Worm (Caenorhabditis elegans) whole organism, L4 larva: ENCODE results near the gene Y48A6B.7.
A peak's percentile ranks its signal among the peaks of the same experiment; 100 is the strongest.

Experiments
- D1046.2 ChIP-seq: fragments of 200-800 bp; sonication (Bioruptor generic); IDR thresholded peaks from 2 replicates; pipeline ENCODE4 v1.3.6; 2022; ENCODE audit warnings: missing genetic modification characterization, missing compliant biosample characterization
- F10B5.3 ChIP-seq: sonication (generic microtip); optimal IDR thresholded peaks from 2 replicates; lab custom pipeline; 2016; ENCODE audit warnings: mild to moderate bottlenecking, missing genetic modification characterization, missing compliant biosample characterization
- F26F4.8 ChIP-seq: fragments of 200-800 bp; sonication (Bioruptor generic); conservative IDR thresholded peaks from 2 replicates; pipeline ENCODE4 v1.3.6; 2022; ENCODE audit warnings: missing genetic modification characterization, missing compliant biosample characterization
- F44E2.7 ChIP-seq: fragments of 200-800 bp; sonication (Bioruptor generic); IDR thresholded peaks from 2 replicates; pipeline ENCODE4 v2.1.2; 2022; ENCODE audit warnings: missing genetic modification characterization, missing compliant biosample characterization
- R02D3.7 ChIP-seq: fragments of 150-350 bp; sonication (generic microtip); optimal IDR thresholded peaks from 3 replicates; lab custom pipeline; 2014; ENCODE audit warnings: missing biosample characterization, missing genetic modification characterization
- T20F7.1 ChIP-seq: fragments of 200-800 bp; sonication (Bioruptor generic); optimal IDR thresholded peaks from 2 replicates; lab custom pipeline; 2018; ENCODE audit warnings: mild to moderate bottlenecking, missing genetic modification characterization, missing compliant biosample characterization
- Y105C5A.15 ChIP-seq: fragments of 200-800 bp; sonication (Bioruptor generic); IDR thresholded peaks from 2 replicates; pipeline ENCODE4 v1.3.6; 2022; ENCODE audit warnings: missing genetic modification characterization, missing compliant biosample characterization
- ZK546.5 ChIP-seq, 2 experiments: sonication (generic microtip); optimal IDR thresholded peaks; 2 replicates each; lab custom pipeline; 2017; ENCODE audit warnings: missing biosample characterization in 2 of 2, missing genetic modification characterization in 2 of 2
- ceh-28 ChIP-seq: fragments of 150-350 bp; optimal IDR thresholded peaks from 2 replicates; lab custom pipeline; 2014; ENCODE audit warnings: missing biosample characterization, missing genetic modification reagents, missing genetic modification characterization
- ceh-32 ChIP-seq: sonication (generic microtip); optimal IDR thresholded peaks from 2 replicates; lab custom pipeline; 2016; ENCODE audit warnings: mild to moderate bottlenecking, missing genetic modification characterization, missing compliant biosample characterization; ENCODE audit not compliant: poor library complexity
- ceh-44 ChIP-seq: fragments of 200-800 bp; sonication (Bioruptor generic); IDR thresholded peaks from 2 replicates; pipeline ENCODE4 v1.3.6; 2022; ENCODE audit warnings: missing genetic modification reagents, missing genetic modification characterization, missing compliant biosample characterization
- ceh-62 ChIP-seq: sonication (generic microtip); optimal IDR thresholded peaks from 2 replicates; lab custom pipeline; 2017; ENCODE audit warnings: missing biosample characterization, missing genetic modification characterization
- ceh-82 ChIP-seq: sonication (generic microtip); optimal IDR thresholded peaks from 2 replicates; lab custom pipeline; 2017; ENCODE audit warnings: missing biosample characterization, missing genetic modification characterization
- cey-2 ChIP-seq: sonication (generic microtip); optimal IDR thresholded peaks from 3 replicates; lab custom pipeline; 2017; ENCODE audit warnings: missing genetic modification characterization, mild to moderate bottlenecking, missing compliant biosample characterization, antibody characterized with exemption, borderline replicate concordance; ENCODE audit not compliant: insufficient read depth
- daf-19 ChIP-seq: fragments of 200-800 bp; sonication (Bioruptor generic); conservative IDR thresholded peaks from 2 replicates; pipeline ENCODE4 v1.3.6; 2022; ENCODE audit warnings: missing genetic modification characterization, missing compliant biosample characterization
- daf-8 ChIP-seq: fragments of 200-800 bp; sonication (Bioruptor generic); IDR thresholded peaks from 2 replicates; pipeline ENCODE4 v1.3.6; 2022; ENCODE audit warnings: missing genetic modification characterization, missing compliant biosample characterization
- dmd-6 ChIP-seq: fragments of 200-800 bp; sonication (Bioruptor generic); IDR thresholded peaks from 2 replicates; pipeline ENCODE4 v1.3.6; 2022; ENCODE audit warnings: missing genetic modification reagents, missing genetic modification characterization, missing compliant biosample characterization
- duxl-1 ChIP-seq: sonication (generic microtip); optimal IDR thresholded peaks from 2 replicates; lab custom pipeline; 2016; ENCODE audit warnings: mild to moderate bottlenecking, missing genetic modification characterization, moderate library complexity, missing compliant biosample characterization; ENCODE audit not compliant: poor library complexity
- dve-1 ChIP-seq: sonication (generic microtip); optimal IDR thresholded peaks from 2 replicates; lab custom pipeline; 2017; ENCODE audit warnings: antibody characterized with exemption, mild to moderate bottlenecking, missing genetic modification characterization, missing compliant biosample characterization; ENCODE audit not compliant: insufficient read depth
- egl-27 ChIP-seq: sonication (generic microtip); optimal IDR thresholded peaks from 3 replicates; lab custom pipeline; 2017; ENCODE audit warnings: missing biosample characterization, missing genetic modification reagents, missing genetic modification characterization
- gei-8 ChIP-seq: fragments of 200-800 bp; sonication (Bioruptor generic); optimal IDR thresholded peaks from 2 replicates; lab custom pipeline; 2018; ENCODE audit warnings: mild to moderate bottlenecking, missing genetic modification characterization, missing compliant biosample characterization
- hif-1 ChIP-seq, 2 experiments: sonication (generic microtip); optimal IDR thresholded peaks; 2 replicates each; lab custom pipeline; 2016 to 2017; ENCODE audit warnings: missing compliant biosample characterization in 2 of 2, missing genetic modification characterization in 2 of 2, missing genetic modification reagents in 2 of 2, missing genotype in 2 of 2, mild to moderate bottlenecking in 1 of 2
- hlh-11 ChIP-seq: fragments of 200-800 bp; sonication (Bioruptor generic); optimal IDR thresholded peaks from 2 replicates; lab custom pipeline; 2018; ENCODE audit warnings: mild to moderate bottlenecking, missing genetic modification characterization, missing compliant biosample characterization
- hlh-30 ChIP-seq: sonication (generic microtip); optimal IDR thresholded peaks from 2 replicates; lab custom pipeline; 2017; ENCODE audit warnings: antibody characterized with exemption, mild to moderate bottlenecking, missing genetic modification characterization, missing compliant biosample characterization; ENCODE audit not compliant: insufficient read depth
- hmg-1.1 ChIP-seq: fragments of 200-800 bp; sonication (Bioruptor generic); IDR thresholded peaks from 2 replicates; pipeline ENCODE4 v1.3.6; 2022; ENCODE audit warnings: missing genetic modification reagents, missing genetic modification characterization, missing compliant biosample characterization
- jun-1 ChIP-seq: fragments of 150-350 bp; optimal IDR thresholded peaks from 2 replicates; lab custom pipeline; 2014; ENCODE audit warnings: missing biosample characterization, missing genetic modification reagents, missing genetic modification characterization
- lin-38 ChIP-seq: fragments of 200-800 bp; sonication (Bioruptor generic); IDR thresholded peaks from 2 replicates; pipeline ENCODE4 v1.3.6; 2022; ENCODE audit warnings: missing genetic modification reagents, missing genetic modification characterization, missing compliant biosample characterization
- lir-3 ChIP-seq: sonication (generic microtip); optimal IDR thresholded peaks from 2 replicates; lab custom pipeline; 2016; ENCODE audit warnings: mild to moderate bottlenecking, missing genetic modification characterization, missing compliant biosample characterization
- lsy-2 ChIP-seq, 2 experiments: fragments of 150-350 bp in 1 of 2; sonication (generic microtip) in 1 of 2; optimal IDR thresholded peaks; 2 replicates each; lab custom pipeline; 2014 to 2017; ENCODE audit warnings: missing biosample characterization in 2 of 2, missing genetic modification characterization in 2 of 2
- madf-5 ChIP-seq, 2 experiments: fragments of 200-800 bp; sonication (Bioruptor generic); IDR thresholded peaks; 2 replicates each; pipeline ENCODE4 v1.3.6; 2022; ENCODE audit warnings: missing compliant biosample characterization in 2 of 2, missing genetic modification characterization in 2 of 2
- mdt-29 ChIP-seq: fragments of 200-800 bp; sonication (Bioruptor generic); IDR thresholded peaks from 2 replicates; pipeline ENCODE4 v1.3.6; 2022; ENCODE audit warnings: missing genetic modification reagents, missing genetic modification characterization, missing compliant biosample characterization
- mep-1 ChIP-seq: fragments of 150-350 bp; sonication (generic microtip); optimal IDR thresholded peaks from 3 replicates; lab custom pipeline; 2014; ENCODE audit warnings: missing biosample characterization, missing genetic modification characterization
- mxl-3 ChIP-seq: fragments of 200-800 bp; sonication (Bioruptor generic); optimal IDR thresholded peaks from 2 replicates; lab custom pipeline; 2018; ENCODE audit warnings: mild to moderate bottlenecking, missing genetic modification characterization, missing compliant biosample characterization
- nhr-11 ChIP-seq: fragments of 150-350 bp; optimal IDR thresholded peaks from 2 replicates; lab custom pipeline; 2014; ENCODE audit warnings: missing biosample characterization, missing genetic modification characterization
- nhr-111 ChIP-seq: fragments of 200-800 bp; sonication (Bioruptor generic); optimal IDR thresholded peaks from 2 replicates; lab custom pipeline; 2018; ENCODE audit warnings: mild to moderate bottlenecking, missing genetic modification characterization, missing compliant biosample characterization
- nhr-41 ChIP-seq: fragments of 200-800 bp; sonication (Bioruptor generic); IDR thresholded peaks from 2 replicates; pipeline ENCODE4 v1.3.6; 2022; ENCODE audit warnings: missing genetic modification reagents, missing genetic modification characterization, missing compliant biosample characterization
- nhr-48 ChIP-seq: sonication (generic microtip); optimal IDR thresholded peaks from 2 replicates; lab custom pipeline; 2016; ENCODE audit warnings: mild to moderate bottlenecking, missing genetic modification characterization, missing compliant biosample characterization
- nhr-6 ChIP-seq: fragments of 150-350 bp; optimal IDR thresholded peaks from 2 replicates; lab custom pipeline; 2014; ENCODE audit warnings: missing biosample characterization, missing genetic modification characterization
- saeg-2 ChIP-seq: fragments of 200-800 bp; sonication (Bioruptor generic); IDR thresholded peaks from 2 replicates; pipeline ENCODE4 v1.3.6; 2022; ENCODE audit warnings: missing genetic modification reagents, missing genetic modification characterization, missing compliant biosample characterization
- sdz-12 ChIP-seq: fragments of 200-800 bp; sonication (Bioruptor generic); optimal IDR thresholded peaks from 2 replicates; lab custom pipeline; 2018; ENCODE audit warnings: mild to moderate bottlenecking, missing genetic modification characterization, missing compliant biosample characterization
- set-16 ChIP-seq: fragments of 200-800 bp; sonication (Bioruptor generic); IDR thresholded peaks from 2 replicates; pipeline ENCODE4 v1.3.6; 2022; ENCODE audit warnings: missing genetic modification reagents, missing genetic modification characterization, missing compliant biosample characterization
- skn-1 ChIP-seq: fragments of 150-350 bp; optimal IDR thresholded peaks from 2 replicates; lab custom pipeline; 2014; ENCODE audit warnings: missing biosample characterization, missing genetic modification characterization
- snpc-1.2 ChIP-seq: fragments of 200-800 bp; sonication (Bioruptor generic); IDR thresholded peaks from 2 replicates; pipeline ENCODE4 v1.3.6; 2022; ENCODE audit warnings: missing genetic modification reagents, missing genetic modification characterization, missing compliant biosample characterization
- spr-3 ChIP-seq: fragments of 200-800 bp; sonication (Bioruptor generic); optimal IDR thresholded peaks from 2 replicates; lab custom pipeline; 2018; ENCODE audit warnings: mild to moderate bottlenecking, missing genetic modification characterization, missing compliant biosample characterization
- tra-1 ChIP-seq: fragments of 200-800 bp; sonication (Bioruptor generic); IDR thresholded peaks from 2 replicates; pipeline ENCODE4 v1.3.6; 2022; ENCODE audit warnings: missing genetic modification reagents, missing genetic modification characterization, missing compliant biosample characterization
- unc-62 ChIP-seq, 3 experiments: fragments of 150-350 bp in 1 of 3; sonication (generic microtip); optimal IDR thresholded peaks in 2 of 3; peaks in 1 of 3; 1 replicate in 1 of 3; 2 replicates in 2 of 3; lab custom pipeline; 2014 to 2017; ENCODE audit warnings: missing biosample characterization in 3 of 3, missing genetic modification characterization in 3 of 3, missing genetic modification reagents in 3 of 3, missing genotype in 1 of 3
- zag-1 ChIP-seq: fragments of 150-350 bp; optimal IDR thresholded peaks from 2 replicates; lab custom pipeline; 2014; ENCODE audit warnings: missing biosample characterization, missing genetic modification characterization
- zip-11 ChIP-seq: fragments of 200-800 bp; sonication (Bioruptor generic); IDR thresholded peaks from 2 replicates; pipeline ENCODE4 v1.3.6; 2022; ENCODE audit warnings: missing genetic modification characterization, missing compliant biosample characterization
- ztf-11 ChIP-seq: fragments of 150-350 bp; optimal IDR thresholded peaks from 2 replicates; lab custom pipeline; 2014; ENCODE audit warnings: missing biosample characterization, missing genetic modification characterization

Gene Y48A6B.7

ce11 chrIII:11054532-11055265 lies 28.3 kb upstream of the Y48A6B.7 start (continued):
- TF ChIP-seq nhr-48 (tag; lab: Kevin White, UChicago) = peak; percentile 55
- TF ChIP-seq dve-1 (tag; lab: Kevin White, UChicago) = peak; percentile 71
- no peak for TF ChIP-seq ceh-28 (tag; lab: Kevin White, UChicago)
- no peak for TF ChIP-seq saeg-2
- TF ChIP-seq ceh-82 (tag; lab: Kevin White, UChicago) = no peak
- TF ChIP-seq sdz-12 = no peak
- TF ChIP-seq ZK546.5 (tag; optimal IDR thresholded peaks at IDR 0.05; lab: Kevin White, UChicago) = no peak
- TF ChIP-seq set-16 (GFP tag; lab: Robert Waterston, UW) = peak; percentile 69
- TF ChIP-seq F44E2.7 = no peak
- TF ChIP-seq nhr-111 (GFP tag; lab: Kevin White, UChicago) = no peak
- no peak for TF ChIP-seq egl-27 (tag; lab: Kevin White, UChicago)
- peak; percentile 19 for TF ChIP-seq ceh-32 (tag; lab: Kevin White, UChicago)
- no peak for TF ChIP-seq nhr-41
- TF ChIP-seq spr-3 (GFP tag; lab: Kevin White, UChicago) = no peak
- no peak for TF ChIP-seq daf-19 (GFP tag; lab: Robert Waterston, UW)
- TF ChIP-seq D1046.2 (GFP tag; lab: Robert Waterston, UW) = no peak
- TF ChIP-seq ceh-62 (tag; lab: Kevin White, UChicago) = no peak
- no peak for TF ChIP-seq gei-8 (GFP tag; lab: Kevin White, UChicago)
- peak in 1 of 2 experiments; percentile 67 for TF ChIP-seq lsy-2 (tag; optimal IDR thresholded peaks at IDR 0.05; lab: Kevin White, UChicago)
- peak; percentile 31 for TF ChIP-seq nhr-11 (tag; lab: Kevin White, UChicago)
- TF ChIP-seq unc-62 (GFP tag; optimal IDR thresholded peaks at IDR 0.05 in 1 of 2; lab: Kevin White, UChicago) = peak in 1 of 2 experiments; percentile 83
- no peak for TF ChIP-seq unc-62 (tag; optimal IDR thresholded peaks at IDR 0.05; lab: Kevin White, UChicago)
- no peak for TF ChIP-seq Y105C5A.15 (GFP tag; lab: Robert Waterston, UW)
- TF ChIP-seq dmd-6 (GFP tag; lab: Robert Waterston, UW) = peak; percentile 66
- peak in 1 of 2 experiments; percentile 50 for TF ChIP-seq hif-1 (tag; optimal IDR thresholded peaks at IDR 0.05; lab: Kevin White, UChicago)
- TF ChIP-seq ztf-11 (tag; lab: Kevin White, UChicago) = no peak
- no peak for TF ChIP-seq T20F7.1 (GFP tag; lab: Kevin White, UChicago)
- TF ChIP-seq F26F4.8 (GFP tag; lab: Robert Waterston, UW) = no peak
- peak; percentile 61 for TF ChIP-seq mxl-3 (GFP tag; lab: Kevin White, UChicago)
- TF ChIP-seq lir-3 = no peak
- no peak for TF ChIP-seq madf-5 (GFP tag; IDR thresholded peaks at IDR 0.05; lab: Robert Waterston, UW)
- no peak for TF ChIP-seq zip-11 (GFP tag; lab: Robert Waterston, UW)
- no peak for TF ChIP-seq cey-2
- no peak for TF ChIP-seq F10B5.3 (tag; lab: Kevin White, UChicago)
- TF ChIP-seq hlh-11 (tag; lab: Kevin White, UChicago) = peak; percentile 91
- peak; percentile 88 for TF ChIP-seq hlh-30 (tag; lab: Kevin White, UChicago)
- no peak for TF ChIP-seq zag-1 (tag; lab: Kevin White, UChicago)
- TF ChIP-seq lin-38 (GFP tag; lab: Robert Waterston, UW) = peak; percentile 52
- no peak for TF ChIP-seq nhr-6 (tag; lab: Kevin White, UChicago)
- no peak for TF ChIP-seq daf-8 (GFP tag; lab: Robert Waterston, UW)
- TF ChIP-seq tra-1 (GFP tag; lab: Robert Waterston, UW) = no peak
- TF ChIP-seq ceh-44 (GFP tag; lab: Robert Waterston, UW) = no peak
- TF ChIP-seq R02D3.7 (tag; lab: Kevin White, UChicago) = no peak
- no peak for TF ChIP-seq skn-1 (tag; lab: Kevin White, UChicago)
- no peak for TF ChIP-seq snpc-1.2 (GFP tag; lab: Robert Waterston, UW)
- TF ChIP-seq mdt-29 (GFP tag; lab: Robert Waterston, UW) = no peak
- TF ChIP-seq duxl-1 (tag; lab: Kevin White, UChicago) = no peak
- TF ChIP-seq hmg-1.1 (GFP tag; lab: Robert Waterston, UW) = peak; percentile 85
- TF ChIP-seq mep-1 (tag; lab: Kevin White, UChicago) = peak; percentile 73
- peak; percentile 13 for TF ChIP-seq jun-1
